Worm (Caenorhabditis elegans) whole organism, midembryonic: ENCODE results near the gene srsx-15.

ENCODE experiments used
- T22C8.4 ChIP-seq: fragments of 200-800 bp; sonication (Bioruptor generic); IDR thresholded peaks from 2 replicates; pipeline ENCODE4 v1.3.6; 2022; ENCODE audit warnings: missing genetic modification characterization, missing compliant biosample characterization
- cog-1 ChIP-seq: sonication (generic microtip); optimal IDR thresholded peaks from 2 replicates; lab custom pipeline; 2016; ENCODE audit warnings: missing genetic modification characterization, missing compliant biosample characterization
- flt-1 ChIP-seq: fragments of 200-800 bp; sonication (Bioruptor generic); IDR thresholded peaks from 2 replicates; pipeline ENCODE4 v1.3.6; 2022; ENCODE audit warnings: missing genetic modification characterization, missing compliant biosample characterization
- klf-2 ChIP-seq: fragments of 200-800 bp; sonication (Bioruptor generic); conservative IDR thresholded peaks from 2 replicates; pipeline ENCODE4 v1.3.6; 2022; ENCODE audit warnings: missing genetic modification reagents, missing genetic modification characterization, missing compliant biosample characterization
- med-1 ChIP-seq: sonication (generic microtip); optimal IDR thresholded peaks from 2 replicates; lab custom pipeline; 2017; ENCODE audit warnings: missing genetic modification characterization, mild to moderate bottlenecking, missing compliant biosample characterization, antibody characterized with exemption, missing genetic modification reagents; ENCODE audit not compliant: insufficient read depth
- ref-1 ChIP-seq: fragments of 200-800 bp; sonication (Bioruptor generic); conservative IDR thresholded peaks from 2 replicates; pipeline ENCODE4 v1.3.6; 2022; ENCODE audit warnings: missing genetic modification reagents, missing genetic modification characterization, missing compliant biosample characterization
- tab-1 ChIP-seq: fragments of 200-800 bp; sonication (Bioruptor generic); IDR thresholded peaks from 2 replicates; pipeline ENCODE4 v1.3.6; 2022; ENCODE audit warnings: missing genetic modification characterization, missing compliant biosample characterization
- ztf-23 ChIP-seq: fragments of 200-800 bp; sonication (Bioruptor generic); IDR thresholded peaks from 2 replicates; pipeline ENCODE4 v1.3.6; 2022; ENCODE audit warnings: missing genetic modification reagents, missing genetic modification characterization, missing compliant biosample characterization
- ztf-29 ChIP-seq: fragments of 200-800 bp; sonication (Bioruptor generic); IDR thresholded peaks from 2 replicates; pipeline ENCODE4 v1.3.6; 2022; ENCODE audit warnings: missing genetic modification reagents, missing genetic modification characterization, missing compliant biosample characterization

DNA sequence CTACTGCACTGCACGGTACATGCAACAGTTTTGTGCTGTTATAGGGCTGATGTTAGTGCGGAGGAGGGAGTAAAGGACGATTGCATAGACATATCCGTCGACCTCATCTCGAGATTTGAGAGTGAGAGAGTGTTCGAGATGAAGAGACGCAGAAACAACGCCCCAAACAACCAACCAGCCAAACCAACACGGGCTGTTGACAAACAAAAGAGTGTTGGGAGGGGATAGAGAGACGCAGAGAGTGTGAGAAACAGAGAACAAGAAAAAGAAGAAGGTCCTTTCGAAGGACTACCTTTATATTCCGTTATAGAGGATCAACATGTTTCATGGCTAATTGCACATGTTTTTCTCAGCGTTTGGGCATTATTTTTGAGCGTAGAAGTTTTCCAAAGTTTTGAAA lies 23.3 kb downstream of the srsx-15 start:
- peak; percentile 60; the same call in 1 of the 2 replicates for TF ChIP-seq flt-1 (GFP tag; lab: Robert Waterston, UW)
- no peak for TF ChIP-seq klf-2
- no peak for TF ChIP-seq ref-1 (GFP tag; lab: Robert Waterston, UW)
- no peak for TF ChIP-seq med-1
- no peak for TF ChIP-seq ztf-29 (GFP tag; lab: Robert Waterston, UW)
- TF ChIP-seq cog-1 (tag; lab: Kevin White, UChicago) = peak; percentile 87
- TF ChIP-seq T22C8.4 (GFP tag; lab: Robert Waterston, UW) = no peak
- TF ChIP-seq tab-1 (GFP tag; lab: Robert Waterston, UW) = no peak
- TF ChIP-seq ztf-23 = peak; percentile 54; the same call in 1 of the 2 replicates
